Fruit fly (Drosophila melanogaster): ENCODE measurements around the gene CG15432.
A peak's percentile ranks its signal among the peaks of the same experiment; 100 is the strongest.

The CG15432 gene

dm6 chr2L:4442010-4442587 lies at the start of gene CG15432, which contains the start of gene Sfp24F:
Gene CG15432, plus strand, starts transcription at chr2L:4442320.
Gene Sfp24F, minus strand, starts transcription at chr2L:4442060.
- no peak for TF ChIP-seq CG8478 (optimal IDR thresholded peaks at IDR 0.05)
- TF ChIP-seq CTCF (optimal IDR thresholded peaks at IDR 0.05) = no peak

dm6 chr2L:4393842-4394421 lies 48.2 kb upstream of the CG15432 start, which contains the start of gene CG3652:
Gene CG3652, minus strand, starts transcription at chr2L:4393876.
- TF ChIP-seq CG8478 (optimal IDR thresholded peaks at IDR 0.05) (no peak), CTCF (optimal IDR thresholded peaks at IDR 0.05) (peak; percentile 22 to 33)

dm6 chr2L:4400653-4401052 lies 41.5 kb upstream of the CG15432 start, which contains the start of gene CG33003:
Gene CG33003, plus strand, starts transcription at chr2L:4400953.
- TF ChIP-seq CTCF (optimal IDR thresholded peaks at IDR 0.05) (no peak), CG8478 (optimal IDR thresholded peaks at IDR 0.05) (no peak)

- TF ChIP-seq CG8478 (optimal IDR thresholded peaks at IDR 0.05) (no peak), CTCF (optimal IDR thresholded peaks at IDR 0.05) (no peak)
Observed at dm6 chr2L:4403013-4403604, 39.0 kb upstream of the CG15432 start, which contains the start of gene Dim1. Gene Dim1, plus strand, starts transcription at chr2L:4403251.

dm6 chr2L:4410855-4411254 lies 31.3 kb upstream of the CG15432 start, which contains the start of gene CG43055:
Gene CG43055, plus strand, starts transcription at chr2L:4411155.
- TF ChIP-seq CG8478 (optimal IDR thresholded peaks at IDR 0.05) (no peak), CTCF (optimal IDR thresholded peaks at IDR 0.05) (no peak)

dm6 chr2L:4414059-4414458 lies 28.1 kb upstream of the CG15432 start:
- TF ChIP-seq CG8478 (optimal IDR thresholded peaks at IDR 0.05) = no peak
- TF ChIP-seq CTCF (optimal IDR thresholded peaks at IDR 0.05) = no peak

- TF ChIP-seq CG8478 (optimal IDR thresholded peaks at IDR 0.05) = no peak
Observed at dm6 chr2L:4416089-4416488, 26.0 kb upstream of the CG15432 start.

dm6 chr2L:4416903-4417302 lies 25.2 kb upstream of the CG15432 start:
- TF ChIP-seq CTCF (optimal IDR thresholded peaks at IDR 0.05) = no peak
- TF ChIP-seq CG8478 (optimal IDR thresholded peaks at IDR 0.05) = no peak

dm6 chr2L:4417982-4418381 lies 24.1 kb upstream of the CG15432 start:
- TF ChIP-seq CG8478 (optimal IDR thresholded peaks at IDR 0.05) (no peak), CTCF (optimal IDR thresholded peaks at IDR 0.05) (peak; percentile 87 to 94)

dm6 chr2L:4418819-4419218 lies 23.3 kb upstream of the CG15432 start:
- no peak for TF ChIP-seq CG8478 (optimal IDR thresholded peaks at IDR 0.05)
- TF ChIP-seq CTCF (optimal IDR thresholded peaks at IDR 0.05) = no peak

- TF ChIP-seq CG8478 (optimal IDR thresholded peaks at IDR 0.05) = no peak
- no peak for TF ChIP-seq CTCF (optimal IDR thresholded peaks at IDR 0.05)
Observed at dm6 chr2L:4422154-4422553, 20.0 kb upstream of the CG15432 start.

dm6 chr2L:4433608-4434007 lies 8.5 kb upstream of the CG15432 start, which contains the start of the genes CG34177 and CG34178:
Gene CG34177, plus strand, starts transcription at chr2L:4433908.
Gene CG34178, plus strand, starts transcription at chr2L:4433908.
- TF ChIP-seq CG8478 (optimal IDR thresholded peaks at IDR 0.05) = no peak
- TF ChIP-seq CTCF (optimal IDR thresholded peaks at IDR 0.05) = no peak

dm6 chr2L:4437487-4437886 lies 4.6 kb upstream of the CG15432 start, which contains the start of gene CG43056:
Gene CG43056, plus strand, starts transcription at chr2L:4437787.
- TF ChIP-seq CTCF (optimal IDR thresholded peaks at IDR 0.05) (no peak), CG8478 (optimal IDR thresholded peaks at IDR 0.05) (no peak)

- TF ChIP-seq CTCF (optimal IDR thresholded peaks at IDR 0.05) (no peak), CG8478 (optimal IDR thresholded peaks at IDR 0.05) (no peak)
Observed at dm6 chr2L:4440881-4441737, 1.0 kb upstream of the CG15432 start, which contains the start of gene CG15431. Gene CG15431, minus strand, starts transcription at chr2L:4441282.

- no peak for TF ChIP-seq CTCF (optimal IDR thresholded peaks at IDR 0.05)
- TF ChIP-seq CG8478 (optimal IDR thresholded peaks at IDR 0.05) = no peak
Observed at dm6 chr2L:4444457-4444856, 2.3 kb downstream of the CG15432 start, which contains the start of the genes morgue and Elp3. Gene morgue, minus strand, starts transcription at chr2L:4444680. Gene Elp3, plus strand, starts transcription at chr2L:4444732.
